Fruit fly (Drosophila melanogaster): ENCODE data around the gene CG13398.

The CG13398 gene

DNA sequence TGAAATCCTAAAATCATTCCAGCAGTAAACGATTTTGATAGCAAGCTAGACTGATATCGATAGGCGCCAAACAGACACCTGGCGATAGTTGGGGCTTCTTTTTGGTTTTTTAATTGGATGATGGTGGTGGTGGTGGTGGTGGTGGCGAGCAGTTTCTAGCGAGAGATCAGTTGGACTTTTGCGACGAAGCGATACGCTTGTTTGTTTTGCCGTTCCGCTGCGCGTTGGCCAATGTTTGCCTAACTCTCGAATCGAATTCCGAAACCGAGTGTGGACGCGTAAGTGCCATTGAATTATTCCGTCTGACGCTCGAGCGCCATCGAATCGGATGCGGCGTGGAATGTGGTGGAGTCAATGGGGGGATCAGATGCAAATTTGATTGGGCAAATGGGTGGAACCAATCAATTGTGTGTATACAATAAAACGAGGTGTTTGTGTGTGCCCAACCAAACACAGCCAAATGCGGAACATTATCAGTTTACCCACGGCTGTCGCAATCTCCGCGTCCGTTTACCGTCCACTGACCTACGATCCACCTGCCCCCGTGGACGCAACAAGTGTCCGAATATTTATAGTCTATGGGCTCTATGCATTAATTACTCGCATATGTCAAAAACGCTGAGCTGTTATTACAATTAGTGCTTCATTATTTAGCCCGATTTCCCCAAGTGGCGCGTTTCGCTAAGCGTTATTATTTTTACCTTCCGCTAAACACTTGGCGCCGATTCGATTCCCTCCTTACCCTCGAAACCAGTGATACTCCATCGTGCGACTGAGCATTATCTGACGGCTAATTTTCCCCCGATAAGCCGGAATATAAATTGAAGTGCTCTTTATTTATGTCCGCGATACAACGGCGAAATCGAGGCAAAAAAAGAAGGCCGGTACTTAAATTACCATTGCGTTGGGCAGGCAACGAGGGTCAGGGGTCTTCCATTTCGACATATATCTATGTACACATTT, 44.4 kb downstream of the CG13398 start, which contains the start of gene CG17292 (continued):
- peak; percentile 56; the same call in 2 of the 3 replicates for TF ChIP-seq dysf (GFP tag; IDR thresholded peaks at IDR 0.05)
- TF ChIP-seq Nf-YC (tag; optimal IDR thresholded peaks at IDR 0.05), result peak; percentile 97
- no peak for TF ChIP-seq pros (GFP tag; optimal IDR thresholded peaks at IDR 0.05)
- TF ChIP-seq CG6791 (GFP tag; IDR thresholded peaks at IDR 0.05; ENCODE audit: partially characterized antibody), result peak; percentile 90
- peak; percentile 43; the same call in 1 of the 2 replicates for TF ChIP-seq CG10366 (GFP tag; IDR thresholded peaks at IDR 0.05)
- peak; percentile 19 for TF ChIP-seq her (GFP tag; optimal IDR thresholded peaks at IDR 0.05)
- peak; percentile 5 for TF ChIP-seq Sox100B (GFP tag; optimal IDR thresholded peaks at IDR 0.05)
- TF ChIP-seq CG1024 (GFP tag; IDR thresholded peaks at IDR 0.05), result peak; percentile 67
- peak; percentile 13 for TF ChIP-seq CG9797 (GFP tag; optimal IDR thresholded peaks at IDR 0.05)
- TF ChIP-seq Bteb2 (GFP tag; optimal IDR thresholded peaks at IDR 0.05), result no peak
- TF ChIP-seq nmo (GFP tag; optimal IDR thresholded peaks at IDR 0.05), result no peak
- no peak for TF ChIP-seq CG12104 (GFP tag; optimal IDR thresholded peaks at IDR 0.05)
- no peak for TF ChIP-seq wor (GFP tag; IDR thresholded peaks at IDR 0.05)
- TF ChIP-seq Ptx1 (GFP tag; IDR thresholded peaks at IDR 0.05), result no peak
- TF ChIP-seq repo (GFP tag; optimal IDR thresholded peaks at IDR 0.05), result peak; percentile 26
- TF ChIP-seq fd102C (GFP tag; optimal IDR thresholded peaks at IDR 0.05), result no peak
- TF ChIP-seq CG4730 (GFP tag; IDR thresholded peaks at IDR 0.05), result no peak
- TF ChIP-seq kah (GFP tag; optimal IDR thresholded peaks at IDR 0.05), result peak; percentile 86
- TF ChIP-seq CG2678 (tag; optimal IDR thresholded peaks at IDR 0.05), result peak; percentile 49
- TF ChIP-seq CG8765 (GFP tag; IDR thresholded peaks at IDR 0.05), result no peak
- peak; percentile 43; the same call in 1 of the 2 replicates for TF ChIP-seq seq (GFP tag; IDR thresholded peaks at IDR 0.05)
- TF ChIP-seq sim (GFP tag; IDR thresholded peaks at IDR 0.05), result no peak
- TF ChIP-seq fru (optimal IDR thresholded peaks at IDR 0.05), result no peak
- TF ChIP-seq sens-2 (GFP tag; IDR thresholded peaks at IDR 0.05), result no peak
- TF ChIP-seq CG17912 (GFP tag; optimal IDR thresholded peaks at IDR 0.05), result peak; percentile 45
- peak; percentile 23 for TF ChIP-seq Asciz (GFP tag; optimal IDR thresholded peaks at IDR 0.05)
- TF ChIP-seq sc (optimal IDR thresholded peaks at IDR 0.05), result no peak
- TF ChIP-seq sc (GFP tag; optimal IDR thresholded peaks at IDR 0.05), result no peak
- 0 out of 2 replicates have a peak, but pooled peaks have one; percentile 9 for TF ChIP-seq ham (GFP tag; IDR thresholded peaks at IDR 0.05)
- TF ChIP-seq CG15269 (tag; optimal IDR thresholded peaks at IDR 0.05), result peak; percentile 63
- TF ChIP-seq unpg (GFP tag; optimal IDR thresholded peaks at IDR 0.05), result peak; percentile 38
- no peak for TF ChIP-seq CG12236 (GFP tag; optimal IDR thresholded peaks at IDR 0.05)
- peak; percentile 46; the same call in 2 of the 3 replicates for TF ChIP-seq tgo (GFP tag; IDR thresholded peaks at IDR 0.05)
- TF ChIP-seq vfl (GFP tag; optimal IDR thresholded peaks at IDR 0.05), result no peak
- TF ChIP-seq CG7357 (GFP tag; IDR thresholded peaks at IDR 0.05), result 0 out of 3 replicates have a peak, but pooled peaks have one; percentile 27
- peak; percentile 76 for TF ChIP-seq CG18764 (GFP tag; optimal IDR thresholded peaks at IDR 0.05)
- TF ChIP-seq CG11504 (tag; optimal IDR thresholded peaks at IDR 0.05), result peak; percentile 25
- peak; percentile 45 for TF ChIP-seq CG1792 (GFP tag; optimal IDR thresholded peaks at IDR 0.05)
- TF ChIP-seq Adf1 (GFP tag; IDR thresholded peaks at IDR 0.05), result peak; percentile 66
- no peak for TF ChIP-seq CG5245 (GFP tag; optimal IDR thresholded peaks at IDR 0.05)
- peak; percentile 20; the same call in 1 of the 2 replicates for TF ChIP-seq Ada2b (GFP tag; IDR thresholded peaks at IDR 0.05)
- TF ChIP-seq CG18262 (tag; optimal IDR thresholded peaks at IDR 0.05), result no peak
- TF ChIP-seq jumu (GFP tag; optimal IDR thresholded peaks at IDR 0.05), result no peak
- peak; percentile 84 for TF ChIP-seq ato (GFP tag; IDR thresholded peaks at IDR 0.05; ENCODE audit: partially characterized antibody)
- TF ChIP-seq Neu2 (GFP tag; optimal IDR thresholded peaks at IDR 0.05; ENCODE audit: borderline replicate concordance), result no peak
- TF ChIP-seq CG17568 (GFP tag; optimal IDR thresholded peaks at IDR 0.05), result no peak
- peak; percentile 62; the same call in 1 of the 3 replicates for TF ChIP-seq ase (GFP tag; IDR thresholded peaks at IDR 0.05)
- TF ChIP-seq oc (tag; optimal IDR thresholded peaks at IDR 0.05), result peak; percentile 70
- no peak for TF ChIP-seq CG6683 (GFP tag; optimal IDR thresholded peaks at IDR 0.05)

Data from whole organism, embryonic.